Worm (Caenorhabditis elegans) whole organism, L4/young adult: ENCODE measurements around the gene klp-4.

Experiments used
- dao-5 ChIP-seq: sonication (generic microtip); optimal IDR thresholded peaks from 2 replicates; lab custom pipeline; 2016; ENCODE audit warnings: missing genotype, missing genetic modification characterization, moderate library complexity, missing compliant biosample characterization
- him-1 ChIP-seq: sonication (generic microtip); optimal IDR thresholded peaks from 2 replicates; lab custom pipeline; 2016; ENCODE audit warnings: missing genotype, missing genetic modification reagents, missing genetic modification characterization, missing compliant biosample characterization

- no peak for TF ChIP-seq him-1 (tag; lab: Kevin White, UChicago)
- no peak for TF ChIP-seq dao-5 (tag; lab: Kevin White, UChicago)
Measured at ce11 chrX:3202350-3202749, 23.8 kb upstream of the klp-4 start.
